Fruit fly (Drosophila melanogaster): ENCODE measurements around the gene CG15478.

CG15478 gene

dm6 chrX:7706398-7707349 lies 11.1 kb downstream of the CG15478 start (continued):
- peak; percentile 95 for TF ChIP-seq CG12155 (GFP tag; optimal IDR thresholded peaks at IDR 0.05)
- TF ChIP-seq wor (GFP tag; IDR thresholded peaks at IDR 0.05), result peak; percentile 97
- peak; percentile 99 for TF ChIP-seq lab (GFP tag; optimal IDR thresholded peaks at IDR 0.05)
- TF ChIP-seq psq (GFP tag; optimal IDR thresholded peaks at IDR 0.05), result peak; percentile 93
- TF ChIP-seq ewg (GFP tag; optimal IDR thresholded peaks at IDR 0.05), result peak; percentile 91
- peak; percentile 96 for TF ChIP-seq kah (GFP tag; optimal IDR thresholded peaks at IDR 0.05)
- TF ChIP-seq al (GFP tag; IDR thresholded peaks at IDR 0.05), result peak; percentile 98
- peak; percentile 92 for TF ChIP-seq CG13123 (GFP tag; optimal IDR thresholded peaks at IDR 0.05)
- peak; percentile 80 for TF ChIP-seq Max (GFP tag; optimal IDR thresholded peaks at IDR 0.05)
- TF ChIP-seq CG10543 (GFP tag; optimal IDR thresholded peaks at IDR 0.05), result peak; percentile 99
- peak; percentile 87 for TF ChIP-seq CG7271 (tag; optimal IDR thresholded peaks at IDR 0.05)
- TF ChIP-seq bab2 (GFP tag; optimal IDR thresholded peaks at IDR 0.05), result peak; percentile 86
- peak; percentile 98 for TF ChIP-seq oc (tag; optimal IDR thresholded peaks at IDR 0.05)
- peak; percentile 77 for TF ChIP-seq pfk (GFP tag; optimal IDR thresholded peaks at IDR 0.05)
- peak in 1 of 2 experiments; percentile 97 for TF ChIP-seq Eip74EF (GFP tag; optimal IDR thresholded peaks at IDR 0.05)
- peak; percentile 98 for TF ChIP-seq CG32772 (GFP tag; IDR thresholded peaks at IDR 0.05)
- TF ChIP-seq tll (GFP tag; optimal IDR thresholded peaks at IDR 0.05), result peak in 1 of 2 experiments; percentile 54
- TF ChIP-seq cg (GFP tag; optimal IDR thresholded peaks at IDR 0.05), result peak; percentile 57
- peak; percentile 93 for TF ChIP-seq CG8765 (GFP tag; IDR thresholded peaks at IDR 0.05)
- peak; percentile 100 for TF ChIP-seq B-H2 (GFP tag; optimal IDR thresholded peaks at IDR 0.05)
- TF ChIP-seq Dek (tag; optimal IDR thresholded peaks at IDR 0.05), result peak; percentile 99
- peak; percentile 97 for TF ChIP-seq exex (tag; optimal IDR thresholded peaks at IDR 0.05)
- TF ChIP-seq ttk (GFP tag; IDR thresholded peaks at IDR 0.05), result peak; percentile 98
- peak; percentile 98 for TF ChIP-seq CG5953 (GFP tag; IDR thresholded peaks at IDR 0.05)
- peak; percentile 98 for TF ChIP-seq CG7556 (GFP tag; optimal IDR thresholded peaks at IDR 0.05)
- TF ChIP-seq NFAT (GFP tag; IDR thresholded peaks at IDR 0.05), result peak; percentile 98
- peak; percentile 99 for TF ChIP-seq Atf6 (GFP tag; IDR thresholded peaks at IDR 0.05)
- peak; percentile 97 for TF ChIP-seq sens (GFP tag)
- no peak for TF ChIP-seq mld (GFP tag; IDR thresholded peaks at IDR 0.05; ENCODE audit: partially characterized antibody)
- TF ChIP-seq CG11456 (GFP tag; IDR thresholded peaks at IDR 0.05), result peak; percentile 98
- TF ChIP-seq ci (GFP tag; IDR thresholded peaks at IDR 0.05), result peak; percentile 99
- peak; percentile 98 for TF ChIP-seq sisA (GFP tag; IDR thresholded peaks at IDR 0.05)
- TF ChIP-seq Fer3 (tag; optimal IDR thresholded peaks at IDR 0.05), result peak; percentile 99
- peak; percentile 48; the same call in 1 of the 2 replicates for TF ChIP-seq Dref (GFP tag; IDR thresholded peaks at IDR 0.05)
- TF ChIP-seq NC2β (GFP tag; optimal IDR thresholded peaks at IDR 0.05), result peak; percentile 19
- TF ChIP-seq E2f1 (GFP tag; IDR thresholded peaks at IDR 0.05), result peak; percentile 98
- peak; percentile 97 for TF ChIP-seq CG14667 (GFP tag; IDR thresholded peaks at IDR 0.05)
- peak; percentile 56 for TF ChIP-seq sima (GFP tag; optimal IDR thresholded peaks at IDR 0.05)
- peak; percentile 16 for TF ChIP-seq BEAF-32 (GFP tag; optimal IDR thresholded peaks at IDR 0.05)
- peak; percentile 81 for TF ChIP-seq ac (GFP tag; optimal IDR thresholded peaks at IDR 0.05)
- TF ChIP-seq CG12236 (GFP tag; optimal IDR thresholded peaks at IDR 0.05), result no peak
- peak; percentile 95 for TF ChIP-seq CG18476 (GFP tag; optimal IDR thresholded peaks at IDR 0.05)
- peak; percentile 82 for TF ChIP-seq Lhr (GFP tag; optimal IDR thresholded peaks at IDR 0.05)
- TF ChIP-seq chm (GFP tag; IDR thresholded peaks at IDR 0.05), result peak; percentile 98
- TF ChIP-seq slp2 (GFP tag; optimal IDR thresholded peaks at IDR 0.05), result peak; percentile 76
- TF ChIP-seq Antp (GFP tag; optimal IDR thresholded peaks at IDR 0.05), result peak; percentile 72
- TF ChIP-seq vfl (GFP tag; optimal IDR thresholded peaks at IDR 0.05), result peak; percentile 68
- TF ChIP-seq CG33557 (GFP tag; optimal IDR thresholded peaks at IDR 0.05), result peak; percentile 94

All from whole organism, embryonic.